Fruit fly (Drosophila melanogaster) whole organism, embryonic: ENCODE data around the gene Rnf146.

Experiments
- B-H2 ChIP-seq: fragments of 200-800 bp; sonication (Bioruptor generic); optimal IDR thresholded peaks from 2 replicates; lab custom pipeline; 2018; ENCODE audit warnings: missing biosample characterization, mild to moderate bottlenecking, missing genetic modification characterization
- BEAF-32 ChIP-seq: fragments of 200-800 bp; sonication (Bioruptor generic); optimal IDR thresholded peaks from 3 replicates; lab custom pipeline; 2017; ENCODE audit warnings: missing biosample characterization, missing genetic modification characterization, mild to moderate bottlenecking, moderate library complexity, missing genetic modification reagents
- Bgb ChIP-seq: fragments of 200-800 bp; sonication (Bioruptor generic); IDR thresholded peaks from 2 replicates; pipeline ENCODE4 v1.3.6; 2022; ENCODE audit warnings: missing biosample characterization, missing genetic modification characterization; ENCODE audit not compliant: partially characterized antibody
- CG10959 ChIP-seq: fragments of 200-800 bp; sonication (Bioruptor generic); IDR thresholded peaks from 2 replicates; pipeline ENCODE4 v1.3.6; 2022; ENCODE audit warnings: missing biosample characterization, missing genetic modification characterization
- CG11456 ChIP-seq: fragments of 200-800 bp; sonication (Bioruptor generic); IDR thresholded peaks from 3 replicates; pipeline ENCODE4 v1.3.6; 2022; ENCODE audit warnings: missing biosample characterization, missing genetic modification characterization
- CG11695 ChIP-seq: fragments of 200-800 bp; sonication (Bioruptor generic); IDR thresholded peaks from 3 replicates; pipeline ENCODE4 v1.3.6; 2022; ENCODE audit warnings: missing biosample characterization, missing genetic modification characterization
- CG11696 ChIP-seq: fragments of 200-800 bp; sonication (Bioruptor generic); IDR thresholded peaks from 2 replicates; pipeline ENCODE4 v1.3.6; 2022; ENCODE audit warnings: missing biosample characterization, missing genetic modification characterization
- CG12299 ChIP-seq: fragments of 200-800 bp; sonication (Bioruptor generic); optimal IDR thresholded peaks from 2 replicates; lab custom pipeline; 2018; ENCODE audit warnings: missing biosample characterization, mild to moderate bottlenecking, missing genetic modification characterization
- CG12391 ChIP-seq: fragments of 200-800 bp; sonication (Bioruptor generic); optimal IDR thresholded peaks from 3 replicates; lab custom pipeline; 2018; ENCODE audit warnings: missing biosample characterization, mild to moderate bottlenecking, missing genetic modification characterization, moderate library complexity
- CG12659 ChIP-seq: fragments of 200-800 bp; sonication (Bioruptor generic); optimal IDR thresholded peaks from 3 replicates; lab custom pipeline; 2017; ENCODE audit warnings: mild to moderate bottlenecking, missing biosample characterization, missing genetic modification reagents, missing genetic modification characterization
- CG13624 ChIP-seq: fragments of 200-800 bp; sonication (Bioruptor generic); optimal IDR thresholded peaks from 2 replicates; lab custom pipeline; 2016; ENCODE audit warnings: missing biosample characterization, missing genetic modification characterization
- CG14965 ChIP-seq: fragments of 200-800 bp; sonication (Bioruptor generic); optimal IDR thresholded peaks from 2 replicates; lab custom pipeline; 2016; ENCODE audit warnings: missing biosample characterization, missing genetic modification characterization, borderline replicate concordance
- CG1647 ChIP-seq: fragments of 200-800 bp; sonication (Bioruptor generic); optimal IDR thresholded peaks from 3 replicates; lab custom pipeline; 2016; ENCODE audit warnings: missing biosample characterization, missing genetic modification characterization
- CG17385 ChIP-seq: fragments of 200-800 bp; sonication (Bioruptor generic); optimal IDR thresholded peaks from 3 replicates; lab custom pipeline; 2018; ENCODE audit warnings: missing biosample characterization, mild to moderate bottlenecking, missing genetic modification characterization
- CG2712 ChIP-seq: fragments of 200-800 bp; optimal IDR thresholded peaks from 3 replicates; lab custom pipeline; 2019; ENCODE audit warnings: missing biosample characterization, mild to moderate bottlenecking, missing genetic modification characterization, moderate library complexity
- CG2875 ChIP-seq: fragments of 200-800 bp; sonication (Bioruptor generic); optimal IDR thresholded peaks from 2 replicates; lab custom pipeline; 2017; ENCODE audit warnings: missing biosample characterization, mild to moderate bottlenecking, missing genetic modification characterization, missing genetic modification reagents
- CG33213 ChIP-seq: fragments of 200-800 bp; sonication (Bioruptor generic); optimal IDR thresholded peaks from 3 replicates; lab custom pipeline; 2016; ENCODE audit warnings: missing biosample characterization, missing genetic modification characterization
- CG5245 ChIP-seq: fragments of 200-800 bp; sonication (Bioruptor generic); optimal IDR thresholded peaks from 3 replicates; lab custom pipeline; 2016; ENCODE audit warnings: missing biosample characterization, missing genetic modification characterization
- CG6254 ChIP-seq: fragments of 200-800 bp; sonication (Bioruptor generic); optimal IDR thresholded peaks from 3 replicates; lab custom pipeline; 2017; ENCODE audit warnings: mild to moderate bottlenecking, missing biosample characterization, missing genetic modification reagents, missing genetic modification characterization
- CG6272 ChIP-seq: fragments of 200-800 bp; sonication (Bioruptor generic); IDR thresholded peaks from 2 replicates; pipeline ENCODE4 v1.3.6; 2022; ENCODE audit warnings: missing biosample characterization, missing genetic modification characterization
- CG7963 ChIP-seq: fragments of 200-800 bp; sonication (Bioruptor generic); IDR thresholded peaks from 3 replicates; pipeline ENCODE4 v1.3.6; 2022; ENCODE audit warnings: missing biosample characterization, missing genetic modification characterization; ENCODE audit not compliant: partially characterized antibody
- CG7987 ChIP-seq: fragments of 200-800 bp; sonication (Bioruptor generic); optimal IDR thresholded peaks from 2 replicates; lab custom pipeline; 2018; ENCODE audit warnings: missing biosample characterization, mild to moderate bottlenecking, missing genetic modification characterization, moderate library complexity
- H2.0 ChIP-seq: fragments of 200-800 bp; sonication (Bioruptor generic); IDR thresholded peaks from 2 replicates; pipeline ENCODE4 v1.3.6; 2022; ENCODE audit warnings: missing biosample characterization, missing genetic modification characterization
- HLHmδ ChIP-seq: fragments of 200-800 bp; sonication (Bioruptor generic); optimal IDR thresholded peaks from 2 replicates; lab custom pipeline; 2018; ENCODE audit warnings: missing biosample characterization, mild to moderate bottlenecking, missing genetic modification characterization, moderate library complexity
- Hr78 ChIP-seq, 2 experiments: fragments of 200-800 bp in 1 of 2; fragments of >200 bp in 1 of 2; sonication (Bioruptor generic) in 1 of 2; optimal IDR thresholded peaks; 2 replicates each; lab custom pipeline; 2017 to 2019; ENCODE audit warnings: missing biosample characterization in 2 of 2, missing genetic modification characterization in 2 of 2, mild to moderate bottlenecking in 1 of 2, moderate library complexity in 1 of 2
- Jarid2 ChIP-seq: fragments of 200-800 bp; sonication (Bioruptor generic); optimal IDR thresholded peaks from 3 replicates; lab custom pipeline; 2017; ENCODE audit warnings: mild to moderate bottlenecking, missing biosample characterization, missing genetic modification reagents, missing genetic modification characterization
- Mrtf ChIP-seq: fragments of 200-800 bp; sonication (Bioruptor generic); IDR thresholded peaks from 3 replicates; pipeline ENCODE4 v1.3.6; 2022; ENCODE audit warnings: missing biosample characterization, missing genetic modification characterization
- Myb ChIP-seq: fragments of 200-800 bp; sonication (Bioruptor generic); optimal IDR thresholded peaks from 2 replicates; lab custom pipeline; 2016; ENCODE audit warnings: missing biosample characterization, missing genetic modification characterization
- NC2α ChIP-seq: fragments of 200-800 bp; sonication (Bioruptor generic); optimal IDR thresholded peaks from 2 replicates; lab custom pipeline; 2016; ENCODE audit warnings: missing biosample characterization, missing genetic modification characterization
- Ravus ChIP-seq: fragments of 200-800 bp; sonication (Bioruptor generic); IDR thresholded peaks from 2 replicates; pipeline ENCODE4 v1.3.6; 2022; ENCODE audit warnings: missing biosample characterization, missing genetic modification characterization
- Xbp1 ChIP-seq: fragments of 200-800 bp; sonication (Bioruptor generic); optimal IDR thresholded peaks from 3 replicates; lab custom pipeline; 2016; ENCODE audit warnings: missing biosample characterization, mild to moderate bottlenecking, missing genetic modification characterization
- ab ChIP-seq: fragments of 200-800 bp; sonication (Bioruptor generic); optimal IDR thresholded peaks from 2 replicates; lab custom pipeline; 2016; ENCODE audit warnings: missing biosample characterization, missing genetic modification characterization
- bbx ChIP-seq: fragments of 200-800 bp; sonication (Bioruptor generic); IDR thresholded peaks from 2 replicates; pipeline ENCODE4 v1.3.6; 2022; ENCODE audit warnings: missing biosample characterization, missing genetic modification characterization; ENCODE audit not compliant: partially characterized antibody
- croc ChIP-seq: fragments of 200-800 bp; sonication (Bioruptor generic); conservative IDR thresholded peaks from 3 replicates; pipeline ENCODE4 v1.3.6; 2022; ENCODE audit warnings: missing biosample characterization, missing genetic modification characterization
- danr ChIP-seq: fragments of 200-800 bp; sonication (Bioruptor generic); IDR thresholded peaks from 2 replicates; pipeline ENCODE4 v1.3.6; 2022; ENCODE audit warnings: missing biosample characterization, missing genetic modification characterization
- emc ChIP-seq: fragments of 200-800 bp; sonication (Bioruptor generic); optimal IDR thresholded peaks from 2 replicates; lab custom pipeline; 2016; ENCODE audit warnings: missing biosample characterization, missing genetic modification characterization
- fd102C ChIP-seq: fragments of 200-800 bp; sonication (Bioruptor generic); optimal IDR thresholded peaks from 2 replicates; lab custom pipeline; 2018; ENCODE audit warnings: missing biosample characterization, mild to moderate bottlenecking, missing genetic modification characterization, moderate library complexity
- fd3F ChIP-seq: fragments of 200-800 bp; sonication (Bioruptor generic); optimal IDR thresholded peaks from 2 replicates; lab custom pipeline; 2018; ENCODE audit warnings: missing biosample characterization, mild to moderate bottlenecking, missing genetic modification characterization, moderate library complexity
- fd64A ChIP-seq: fragments of 200-800 bp; sonication (Bioruptor generic); optimal IDR thresholded peaks from 3 replicates; lab custom pipeline; 2018; ENCODE audit warnings: missing biosample characterization, mild to moderate bottlenecking, missing genetic modification characterization
- fu2 ChIP-seq: fragments of 200-800 bp; sonication (Bioruptor generic); optimal IDR thresholded peaks from 2 replicates; lab custom pipeline; 2016; ENCODE audit warnings: missing biosample characterization, missing genetic modification characterization
- luna ChIP-seq: fragments of 200-800 bp; sonication (Bioruptor generic); optimal IDR thresholded peaks from 2 replicates; lab custom pipeline; 2016; ENCODE audit warnings: missing biosample characterization, missing genetic modification characterization
- mld ChIP-seq: fragments of 200-800 bp; sonication (Bioruptor generic); IDR thresholded peaks from 3 replicates; pipeline ENCODE4 v1.3.6; 2022; ENCODE audit warnings: missing biosample characterization, missing genetic modification characterization; ENCODE audit not compliant: partially characterized antibody
- p53 ChIP-seq: fragments of 200-800 bp; sonication (Bioruptor generic); optimal IDR thresholded peaks from 2 replicates; lab custom pipeline; 2016; ENCODE audit warnings: missing biosample characterization, missing genetic modification characterization
- pfk ChIP-seq: fragments of 200-800 bp; sonication (Bioruptor generic); optimal IDR thresholded peaks from 2 replicates; lab custom pipeline; 2018; ENCODE audit warnings: missing biosample characterization, mild to moderate bottlenecking, missing genetic modification characterization, moderate library complexity
- pros ChIP-seq: fragments of 200-800 bp; sonication (Bioruptor generic); optimal IDR thresholded peaks from 3 replicates; lab custom pipeline; 2019; ENCODE audit warnings: missing biosample characterization, mild to moderate bottlenecking, missing genetic modification characterization, moderate library complexity
- rib ChIP-seq: fragments of 200-800 bp; sonication (Bioruptor generic); IDR thresholded peaks from 2 replicates; pipeline ENCODE4 v1.3.6; 2022; ENCODE audit warnings: missing biosample characterization, missing genetic modification characterization
- ro ChIP-seq: fragments of 200-800 bp; sonication (Bioruptor generic); IDR thresholded peaks from 2 replicates; pipeline ENCODE4 v1.3.6; 2022; ENCODE audit warnings: missing biosample characterization, missing genetic modification characterization
- sim ChIP-seq: fragments of 200-800 bp; sonication (Bioruptor generic); IDR thresholded peaks from 2 replicates; pipeline ENCODE4 v1.3.6; 2022; ENCODE audit warnings: missing biosample characterization, missing genetic modification characterization
- sug ChIP-seq: fragments of 200-800 bp; optimal IDR thresholded peaks from 2 replicates; lab custom pipeline; 2019; ENCODE audit warnings: missing biosample characterization, mild to moderate bottlenecking, missing genetic modification characterization, moderate library complexity
- tgo ChIP-seq: fragments of 200-800 bp; sonication (Bioruptor generic); IDR thresholded peaks from 3 replicates; pipeline ENCODE4 v1.3.6; 2022; ENCODE audit warnings: missing biosample characterization, missing genetic modification characterization
- yki ChIP-seq: fragments of >200 bp; optimal IDR thresholded peaks from 3 replicates; lab custom pipeline; 2018

Rnf146 gene

dm6 chr3L:19635478-19635996, 7.1 kb downstream of the Rnf146 start, which contains the start of gene wnd (continued):
- TF ChIP-seq Xbp1 (GFP tag; lab: Kevin White, UChicago), result no peak
- TF ChIP-seq CG1647, result no peak
- TF ChIP-seq fd102C (GFP tag; lab: Kevin White, UChicago), result no peak
- no peak for TF ChIP-seq Ravus (GFP tag; lab: Robert Waterston, UW)
- TF ChIP-seq danr (GFP tag; lab: Robert Waterston, UW), result no peak
- no peak for TF ChIP-seq Mrtf (GFP tag; lab: Robert Waterston, UW)
- no peak; the same call in 1 of the 2 replicates for TF ChIP-seq sim (GFP tag; lab: Robert Waterston, UW)
- no peak for TF ChIP-seq ab (GFP tag; lab: Kevin White, UChicago)
- no peak for TF ChIP-seq fu2
- no peak for TF ChIP-seq CG10959
- no peak for TF ChIP-seq rib
- TF ChIP-seq CG6254, result peak; percentile 29
- TF ChIP-seq CG2712, result peak; percentile 1
- TF ChIP-seq pfk (GFP tag; lab: Kevin White, UChicago), result no peak
- peak; percentile 100 for TF ChIP-seq p53 (GFP tag; lab: Kevin White, UChicago)
- TF ChIP-seq CG6272, result no peak
- TF ChIP-seq CG11695 (GFP tag; lab: Robert Waterston, UW), result 0 out of 3 replicates have a peak, but pooled peaks have one; percentile 48
- no peak for TF ChIP-seq sug (tag; lab: Kevin White, UChicago)
- peak; percentile 62 for TF ChIP-seq yki (lab: Kevin White, UChicago)
- TF ChIP-seq CG12391 (tag; lab: Kevin White, UChicago), result no peak
- TF ChIP-seq NC2α (GFP tag; lab: Kevin White, UChicago), result no peak
- no peak for TF ChIP-seq CG2875
- TF ChIP-seq BEAF-32 (GFP tag; lab: Kevin White, UChicago), result no peak
- no peak for TF ChIP-seq CG12659
- no peak for TF ChIP-seq CG14965 (GFP tag; lab: Kevin White, UChicago)
- TF ChIP-seq bbx (GFP tag; lab: Robert Waterston, UW), result peak; percentile 54; the same call in 1 of the 2 replicates
- no peak for TF ChIP-seq CG5245 (GFP tag; lab: Kevin White, UChicago)
- no peak for TF ChIP-seq CG11456
- TF ChIP-seq tgo, result no peak
- TF ChIP-seq B-H2 (GFP tag; lab: Kevin White, UChicago), result peak; percentile 26
- TF ChIP-seq CG7987 (GFP tag; lab: Kevin White, UChicago), result no peak
- no peak for TF ChIP-seq H2.0
- TF ChIP-seq CG17385 (GFP tag; lab: Kevin White, UChicago), result peak; percentile 63
- TF ChIP-seq CG13624 (GFP tag; lab: Kevin White, UChicago), result no peak
- TF ChIP-seq Bgb (GFP tag; lab: Robert Waterston, UW), result peak; percentile 41; the same call in 1 of the 2 replicates
- no peak for TF ChIP-seq luna (GFP tag; lab: Kevin White, UChicago)
- no peak for TF ChIP-seq mld (GFP tag; lab: Robert Waterston, UW)
- no peak for TF ChIP-seq Hr78 (GFP tag; optimal IDR thresholded peaks at IDR 0.05; lab: Kevin White, UChicago)
- no peak for TF ChIP-seq fd3F
- TF ChIP-seq ro (GFP tag; lab: Robert Waterston, UW), result no peak
- TF ChIP-seq croc (GFP tag; lab: Robert Waterston, UW), result no peak
- TF ChIP-seq Jarid2 (GFP tag; lab: Kevin White, UChicago), result peak; percentile 78
- no peak for TF ChIP-seq CG33213
- TF ChIP-seq Myb (GFP tag; lab: Kevin White, UChicago), result no peak
- TF ChIP-seq CG11696 (GFP tag; lab: Robert Waterston, UW), result no peak
- peak; percentile 30 for TF ChIP-seq HLHmδ (GFP tag; lab: Kevin White, UChicago)
- TF ChIP-seq pros (GFP tag; lab: Kevin White, UChicago), result peak; percentile 53
- TF ChIP-seq emc (GFP tag; lab: Kevin White, UChicago), result no peak
- TF ChIP-seq fd64A, result no peak
- TF ChIP-seq CG12299, result no peak
- TF ChIP-seq CG7963 (GFP tag; lab: Robert Waterston, UW), result no peak
